Fruit fly (Drosophila melanogaster) whole organism, pupa: ENCODE results near the gene Tis11.

ENCODE experiments used
- CG10348 ChIP-seq: fragments of 200-800 bp; sonication (Bioruptor generic); IDR thresholded peaks from 2 replicates; pipeline ENCODE4 v1.3.6; 2022; ENCODE audit warnings: missing biosample characterization, missing genetic modification characterization
- CG12605 ChIP-seq: fragments of 200-800 bp; sonication (Bioruptor generic); IDR thresholded peaks from 2 replicates; pipeline ENCODE4 v1.3.6; 2022; ENCODE audit warnings: missing biosample characterization, missing genetic modification characterization
- CG13204 ChIP-seq: fragments of 200-800 bp; sonication (Bioruptor generic); optimal IDR thresholded peaks from 2 replicates; lab custom pipeline; 2018; ENCODE audit warnings: missing biosample characterization, mild to moderate bottlenecking, missing genetic modification characterization, moderate library complexity
- CG14655 ChIP-seq: fragments of 200-800 bp; sonication (Bioruptor generic); optimal IDR thresholded peaks from 3 replicates; lab custom pipeline; 2017; ENCODE audit warnings: mild to moderate bottlenecking, missing biosample characterization, missing genetic modification reagents, missing genetic modification characterization
- CG15710 ChIP-seq: fragments of 200-800 bp; sonication (Bioruptor generic); optimal IDR thresholded peaks from 2 replicates; lab custom pipeline; 2018; ENCODE audit warnings: missing biosample characterization, mild to moderate bottlenecking, missing genetic modification characterization, moderate library complexity
- CG17806 ChIP-seq: fragments of 200-800 bp; sonication (Bioruptor generic); optimal IDR thresholded peaks from 2 replicates; lab custom pipeline; 2018; ENCODE audit warnings: missing biosample characterization, mild to moderate bottlenecking, missing genetic modification characterization, moderate library complexity
- CG32121 ChIP-seq: fragments of 200-800 bp; sonication (Bioruptor generic); IDR thresholded peaks from 2 replicates; pipeline ENCODE4 v1.3.6; 2022; ENCODE audit warnings: missing biosample characterization, missing genetic modification characterization
- CG34367 ChIP-seq: fragments of 200-800 bp; sonication (Bioruptor generic); optimal IDR thresholded peaks from 2 replicates; lab custom pipeline; 2018; ENCODE audit warnings: missing biosample characterization, mild to moderate bottlenecking, missing genetic modification characterization
- CG4496 ChIP-seq: fragments of 200-800 bp; sonication (Bioruptor generic); IDR thresholded peaks from 3 replicates; pipeline ENCODE4 v1.3.6; 2022; ENCODE audit warnings: missing biosample characterization, missing genetic modification characterization
- CG8159 ChIP-seq: fragments of 200-800 bp; sonication (Bioruptor generic); optimal IDR thresholded peaks from 3 replicates; lab custom pipeline; 2018; ENCODE audit warnings: missing biosample characterization, mild to moderate bottlenecking, missing genetic modification characterization, moderate library complexity
- CG8301 ChIP-seq: fragments of 200-800 bp; sonication (Bioruptor generic); optimal IDR thresholded peaks from 2 replicates; lab custom pipeline; 2018; ENCODE audit warnings: missing biosample characterization, mild to moderate bottlenecking, missing genetic modification characterization
- CG9948 ChIP-seq: fragments of 200-800 bp; sonication (Bioruptor generic); optimal IDR thresholded peaks from 2 replicates; lab custom pipeline; 2018; ENCODE audit warnings: missing biosample characterization, mild to moderate bottlenecking, missing genetic modification characterization, moderate library complexity
- D1 ChIP-seq: fragments of 200-800 bp; sonication (Bioruptor generic); optimal IDR thresholded peaks from 2 replicates; lab custom pipeline; 2018; ENCODE audit warnings: missing biosample characterization, mild to moderate bottlenecking, missing genetic modification characterization, moderate library complexity
- EcR ChIP-seq: fragments of 200-800 bp; sonication (Bioruptor generic); optimal IDR thresholded peaks from 3 replicates; lab custom pipeline; 2019; ENCODE audit warnings: missing biosample characterization, missing genetic modification characterization, mild to moderate bottlenecking, moderate library complexity, missing genetic modification reagents
- Ets98B ChIP-seq: fragments of 200-800 bp; sonication (Bioruptor generic); IDR thresholded peaks from 2 replicates; pipeline ENCODE4 v1.3.6; 2022; ENCODE audit warnings: missing biosample characterization, missing genetic modification characterization
- Pif1A ChIP-seq: fragments of 200-800 bp; sonication (Bioruptor generic); optimal IDR thresholded peaks from 3 replicates; lab custom pipeline; 2016; ENCODE audit warnings: missing biosample characterization, missing genetic modification characterization
- Pif1B ChIP-seq: fragments of 200-800 bp; sonication (Bioruptor generic); optimal IDR thresholded peaks from 3 replicates; lab custom pipeline; 2016; ENCODE audit warnings: missing biosample characterization, missing genetic modification characterization
- Snoo ChIP-seq: fragments of 200-800 bp; sonication (Bioruptor generic); optimal IDR thresholded peaks from 3 replicates; lab custom pipeline; 2017; ENCODE audit warnings: missing biosample characterization, mild to moderate bottlenecking, missing genetic modification characterization, inconsistent platforms
- fd96Ca ChIP-seq: fragments of 200-800 bp; sonication (Bioruptor generic); IDR thresholded peaks from 3 replicates; pipeline ENCODE4 v1.3.6; 2022; ENCODE audit warnings: missing biosample characterization, missing genetic modification characterization
- gl ChIP-seq: fragments of 200-800 bp; sonication (Bioruptor generic); optimal IDR thresholded peaks from 2 replicates; lab custom pipeline; 2018; ENCODE audit warnings: missing biosample characterization, mild to moderate bottlenecking, missing genetic modification characterization
- rn ChIP-seq: fragments of 200-800 bp; sonication (Bioruptor generic); IDR thresholded peaks from 2 replicates; pipeline ENCODE4 v1.3.6; 2022; ENCODE audit warnings: missing biosample characterization, missing genetic modification characterization

Tis11 gene

dm6 chrX:12682403-12682958 is 23.3 kb downstream of the Tis11 start:
- no peak for TF ChIP-seq fd96Ca (GFP tag; lab: Robert Waterston, UW)
- no peak for TF ChIP-seq CG15710 (tag; lab: Kevin White, UChicago)
- no peak for TF ChIP-seq Snoo
- TF ChIP-seq CG32121 (GFP tag; lab: Robert Waterston, UW): no peak
- TF ChIP-seq CG8159: no peak
- no peak for TF ChIP-seq CG34367 (tag; lab: Kevin White, UChicago)
- no peak for TF ChIP-seq CG9948 (tag; lab: Kevin White, UChicago)
- no peak for TF ChIP-seq gl (tag; lab: Kevin White, UChicago)
- TF ChIP-seq CG12605 (GFP tag; lab: Robert Waterston, UW): no peak
- no peak for TF ChIP-seq CG13204 (GFP tag; lab: Kevin White, UChicago)
- TF ChIP-seq Ets98B (GFP tag; lab: Robert Waterston, UW): no peak
- TF ChIP-seq Pif1A (GFP tag; lab: Kevin White, UChicago): no peak
- TF ChIP-seq CG17806 (tag; lab: Kevin White, UChicago): no peak

dm6 chrX:12699095-12699750 is 40.0 kb downstream of the Tis11 start:
- TF ChIP-seq CG8159 (peak; percentile 78), CG14655 (GFP tag; lab: Kevin White, UChicago) (peak; percentile 55), CG12605 (GFP tag; lab: Robert Waterston, UW) (no peak), Pif1A (GFP tag; lab: Kevin White, UChicago) (peak; percentile 48), CG32121 (GFP tag; lab: Robert Waterston, UW) (no peak), Snoo (peak; percentile 57), Ets98B (GFP tag; lab: Robert Waterston, UW) (no peak), rn (GFP tag; lab: Robert Waterston, UW) (no peak), CG4496 (GFP tag; lab: Robert Waterston, UW) (peak; percentile 37; the same call in 1 of the 3 replicates), CG8301 (tag; lab: Kevin White, UChicago) (peak; percentile 27), CG17806 (tag; lab: Kevin White, UChicago) (peak; percentile 64), EcR (no peak), CG9948 (tag; lab: Kevin White, UChicago) (peak; percentile 52), CG15710 (tag; lab: Kevin White, UChicago) (peak; percentile 69), fd96Ca (GFP tag; lab: Robert Waterston, UW) (0 out of 3 replicates have a peak, but pooled peaks have one; percentile 23), CG13204 (GFP tag; lab: Kevin White, UChicago) (no peak), Pif1B (GFP tag; lab: Kevin White, UChicago) (peak; percentile 62), gl (tag; lab: Kevin White, UChicago) (peak; percentile 51), CG10348 (no peak), D1 (tag; lab: Kevin White, UChicago) (no peak), CG34367 (tag; lab: Kevin White, UChicago) (peak; percentile 55)

- TF ChIP-seq Pif1B (GFP tag; lab: Kevin White, UChicago) (no peak), CG15710 (tag; lab: Kevin White, UChicago) (no peak), D1 (tag; lab: Kevin White, UChicago) (no peak), EcR (no peak), Ets98B (GFP tag; lab: Robert Waterston, UW) (no peak)
Measured at dm6 chrX:12705554-12705953, 46.3 kb downstream of the Tis11 start, which contains the start of gene CG15725. Gene CG15725, plus strand, starts transcription at chrX:12705854.

- TF ChIP-seq gl (tag; lab: Kevin White, UChicago) (no peak), EcR (no peak), D1 (tag; lab: Kevin White, UChicago) (no peak), CG34367 (tag; lab: Kevin White, UChicago) (no peak), CG9948 (tag; lab: Kevin White, UChicago) (no peak), CG12605 (GFP tag; lab: Robert Waterston, UW) (no peak), CG10348 (no peak), CG15710 (tag; lab: Kevin White, UChicago) (no peak), CG8159 (no peak), CG14655 (GFP tag; lab: Kevin White, UChicago) (no peak), CG13204 (GFP tag; lab: Kevin White, UChicago) (no peak), Pif1B (GFP tag; lab: Kevin White, UChicago) (no peak), Ets98B (GFP tag; lab: Robert Waterston, UW) (no peak), Pif1A (GFP tag; lab: Kevin White, UChicago) (no peak)
- TF ChIP-seq, all 21 proteins: peak for 0
Measured at dm6 chrX:12708306-12708705, 49.1 kb downstream of the Tis11 start.

dm6 chrX:12718625-12719024 is 59.4 kb downstream of the Tis11 start:
- TF ChIP-seq Pif1B (GFP tag; lab: Kevin White, UChicago): no peak
- TF ChIP-seq CG4496 (GFP tag; lab: Robert Waterston, UW): no peak
- TF ChIP-seq Ets98B (GFP tag; lab: Robert Waterston, UW): no peak
- no peak for TF ChIP-seq CG8301 (tag; lab: Kevin White, UChicago)
- TF ChIP-seq CG13204 (GFP tag; lab: Kevin White, UChicago): no peak
- TF ChIP-seq D1 (tag; lab: Kevin White, UChicago): no peak
- TF ChIP-seq Snoo: no peak
- no peak for TF ChIP-seq CG8159
- no peak for TF ChIP-seq CG15710 (tag; lab: Kevin White, UChicago)
- TF ChIP-seq CG17806 (tag; lab: Kevin White, UChicago): no peak
- TF ChIP-seq gl (tag; lab: Kevin White, UChicago): no peak
- no peak for TF ChIP-seq CG9948 (tag; lab: Kevin White, UChicago)
- no peak for TF ChIP-seq CG32121 (GFP tag; lab: Robert Waterston, UW)
- no peak for TF ChIP-seq fd96Ca (GFP tag; lab: Robert Waterston, UW)
- no peak for TF ChIP-seq CG34367 (tag; lab: Kevin White, UChicago)
